ENCODE assay signal across 1 fruit fly cellular context in genomic region chr2L:7628382-7628965, dm6.
TF ChIP-seq lines count a peak whose summit lies in the region.

No protein-coding gene starts in this region.

TF ChIP-seq in whole organism, embryonic, 481 proteins besides CTCF, POLR2A, EP300 and RAD21 (continued from another document and continues in another):
- TF ChIP-seq fd64A (GFP tag; optimal IDR thresholded peaks at IDR 0.05; lab: Kevin White, UChicago) (peak; percentile 10), CG4730 (GFP tag; IDR thresholded peaks at IDR 0.05; lab: Robert Waterston, UW) (no peak; the same call in 1 of the 2 replicates), odd (GFP tag; optimal IDR thresholded peaks at IDR 0.05; lab: Kevin White, UChicago) (peak; percentile 39), vvl (GFP tag; IDR thresholded peaks at IDR 0.05; lab: Robert Waterston, UW) (no peak), Aef1 (GFP tag; IDR thresholded peaks at IDR 0.05; lab: Robert Waterston, UW) (no peak), CG34422 (GFP tag; IDR thresholded peaks at IDR 0.05; lab: Robert Waterston, UW) (no peak), CkIIα-i1 (GFP tag; IDR thresholded peaks at IDR 0.05; lab: Robert Waterston, UW) (no peak), unc-4 (GFP tag; IDR thresholded peaks at IDR 0.05; lab: Robert Waterston, UW; ENCODE audit: partially characterized antibody) (no peak), CG8089 (GFP tag; optimal IDR thresholded peaks at IDR 0.05; lab: Kevin White, UChicago) (no peak), Oli (tag; optimal IDR thresholded peaks at IDR 0.05; lab: Kevin White, UChicago) (no peak), z (GFP tag; IDR thresholded peaks at IDR 0.05; lab: Robert Waterston, UW) (no peak), CG4424 (GFP tag; optimal IDR thresholded peaks at IDR 0.05; lab: Kevin White, UChicago) (peak; percentile 20), nau (GFP tag; optimal IDR thresholded peaks at IDR 0.05; lab: Kevin White, UChicago) (peak; percentile 55), Jarid2 (GFP tag; optimal IDR thresholded peaks at IDR 0.05; lab: Kevin White, UChicago) (no peak), zfh2 (GFP tag; optimal IDR thresholded peaks at IDR 0.05; lab: Kevin White, UChicago) (no peak), luna (GFP tag; optimal IDR thresholded peaks at IDR 0.05; lab: Kevin White, UChicago) (no peak), ATbp (GFP tag; optimal IDR thresholded peaks at IDR 0.05; lab: Kevin White, UChicago) (peak; percentile 23), CG17359 (tag; optimal IDR thresholded peaks at IDR 0.05; lab: Kevin White, UChicago) (peak; percentile 9), CG14441 (GFP tag; IDR thresholded peaks at IDR 0.05; lab: Robert Waterston, UW) (no peak), CG16815 (GFP tag; optimal IDR thresholded peaks at IDR 0.05; lab: Kevin White, UChicago) (no peak), sr (GFP tag; IDR thresholded peaks at IDR 0.05; lab: Robert Waterston, UW) (0 out of 3 replicates have a peak, but pooled peaks have one; percentile 8), wdn (GFP tag; IDR thresholded peaks at IDR 0.05; lab: Robert Waterston, UW) (no peak), zfh1 (GFP tag; IDR thresholded peaks at IDR 0.05; lab: Robert Waterston, UW) (no peak), Vsx1 (GFP tag; optimal IDR thresholded peaks at IDR 0.05; lab: Kevin White, UChicago) (no peak), CG2678 (tag; optimal IDR thresholded peaks at IDR 0.05; lab: Kevin White, UChicago) (peak; percentile 50), eyg (GFP tag; optimal IDR thresholded peaks at IDR 0.05; lab: Kevin White, UChicago) (no peak), GATAe (GFP tag; conservative IDR thresholded peaks at IDR 0.05; lab: Robert Waterston, UW) (no peak), Xbp1 (GFP tag; optimal IDR thresholded peaks at IDR 0.05; lab: Kevin White, UChicago) (no peak), en (GFP tag; optimal IDR thresholded peaks at IDR 0.05; lab: Kevin White, UChicago) (no peak), Kr (GFP tag; optimal IDR thresholded peaks at IDR 0.05; lab: Kevin White, UChicago) (no peak), CG32772 (GFP tag; IDR thresholded peaks at IDR 0.05; lab: Robert Waterston, UW) (no peak), Bdp1 (GFP tag; optimal IDR thresholded peaks at IDR 0.05; lab: Kevin White, UChicago) (no peak), BtbVII (GFP tag; optimal IDR thresholded peaks at IDR 0.05; lab: Kevin White, UChicago) (peak; percentile 59), Xrp1 (GFP tag; IDR thresholded peaks at IDR 0.05; lab: Robert Waterston, UW) (peak; percentile 39; the same call in 1 of the 2 replicates), CG15073 (GFP tag; optimal IDR thresholded peaks at IDR 0.05; lab: Kevin White, UChicago) (no peak), wor (GFP tag; IDR thresholded peaks at IDR 0.05; lab: Robert Waterston, UW) (no peak), HHEX (GFP tag; optimal IDR thresholded peaks at IDR 0.05; lab: Kevin White, UChicago) (peak; percentile 31), CG14860 (GFP tag; IDR thresholded peaks at IDR 0.05; lab: Robert Waterston, UW; ENCODE audit: partially characterized antibody) (no peak), sens (GFP tag; lab: Kevin White, UChicago) (peak; percentile 73), CG1529 (GFP tag; optimal IDR thresholded peaks at IDR 0.05; lab: Kevin White, UChicago) (peak; percentile 2), CG2120 (GFP tag; optimal IDR thresholded peaks at IDR 0.05; lab: Kevin White, UChicago) (no peak), jigr1 (GFP tag; IDR thresholded peaks at IDR 0.05; lab: Robert Waterston, UW) (no peak), tio (GFP tag; optimal IDR thresholded peaks at IDR 0.05; lab: Kevin White, UChicago) (no peak), cas (GFP tag; IDR thresholded peaks at IDR 0.05; lab: Robert Waterston, UW) (no peak), Antp (GFP tag; optimal IDR thresholded peaks at IDR 0.05; lab: Kevin White, UChicago) (no peak), mirr (GFP tag; optimal IDR thresholded peaks at IDR 0.05; lab: Kevin White, UChicago) (no peak), Ets65A (GFP tag; lab: Kevin White, UChicago) (no peak), unpg (GFP tag; optimal IDR thresholded peaks at IDR 0.05; lab: Kevin White, UChicago) (peak; percentile 23), CG2875 (GFP tag; optimal IDR thresholded peaks at IDR 0.05; lab: Kevin White, UChicago) (peak; percentile 17), Ada2b (GFP tag; IDR thresholded peaks at IDR 0.05; lab: Robert Waterston, UW) (no peak), CG7745 (tag; optimal IDR thresholded peaks at IDR 0.05; lab: Kevin White, UChicago) (peak; percentile 77), otp (GFP tag; IDR thresholded peaks at IDR 0.05; lab: Robert Waterston, UW) (peak; percentile 38; the same call in 1 of the 3 replicates), CG6272 (GFP tag; IDR thresholded peaks at IDR 0.05; lab: Robert Waterston, UW) (no peak), CG1024 (GFP tag; IDR thresholded peaks at IDR 0.05; lab: Robert Waterston, UW) (no peak), p53 (GFP tag; optimal IDR thresholded peaks at IDR 0.05; lab: Kevin White, UChicago) (no peak), kni (GFP tag; optimal IDR thresholded peaks at IDR 0.05; lab: Kevin White, UChicago) (peak; percentile 10), CG4820 (GFP tag; optimal IDR thresholded peaks at IDR 0.05; lab: Kevin White, UChicago) (no peak), CG9215 (GFP tag; IDR thresholded peaks at IDR 0.05; lab: Robert Waterston, UW) (no peak), chif (GFP tag; optimal IDR thresholded peaks at IDR 0.05; lab: Kevin White, UChicago) (no peak), CG13296 (GFP tag; optimal IDR thresholded peaks at IDR 0.05; lab: Kevin White, UChicago) (peak; percentile 19), CG4360 (GFP tag; IDR thresholded peaks at IDR 0.05; lab: Robert Waterston, UW) (no peak), Dbx (GFP tag; IDR thresholded peaks at IDR 0.05; lab: Robert Waterston, UW) (no peak), scrt (GFP tag; optimal IDR thresholded peaks at IDR 0.05; lab: Kevin White, UChicago) (no peak), Hr39 (optimal IDR thresholded peaks at IDR 0.05; lab: Kevin White, UChicago) (no peak), CG10565 (GFP tag; optimal IDR thresholded peaks at IDR 0.05; lab: Kevin White, UChicago) (no peak), CG7963 (GFP tag; IDR thresholded peaks at IDR 0.05; lab: Robert Waterston, UW; ENCODE audit: partially characterized antibody) (no peak), Mes4 (GFP tag; optimal IDR thresholded peaks at IDR 0.05; lab: Kevin White, UChicago) (no peak), CG9609 (GFP tag; optimal IDR thresholded peaks at IDR 0.05; lab: Kevin White, UChicago) (no peak), ssp (GFP tag; IDR thresholded peaks at IDR 0.05; lab: Robert Waterston, UW) (no peak), inv (GFP tag; IDR thresholded peaks at IDR 0.05; lab: Robert Waterston, UW; ENCODE audit: partially characterized antibody) (no peak), CG6175 (GFP tag; IDR thresholded peaks at IDR 0.05; lab: Robert Waterston, UW) (no peak), nerfin-1 (tag; optimal IDR thresholded peaks at IDR 0.05; lab: Kevin White, UChicago) (no peak), CG15479 (GFP tag; optimal IDR thresholded peaks at IDR 0.05; lab: Kevin White, UChicago) (no peak), sima (GFP tag; optimal IDR thresholded peaks at IDR 0.05; lab: Kevin White, UChicago) (no peak), CG4707 (GFP tag; optimal IDR thresholded peaks at IDR 0.05; lab: Kevin White, UChicago) (no peak), tgo (GFP tag; IDR thresholded peaks at IDR 0.05; lab: Robert Waterston, UW) (no peak), CG10431 (GFP tag; optimal IDR thresholded peaks at IDR 0.05; lab: Kevin White, UChicago) (no peak), gt (GFP tag; IDR thresholded peaks at IDR 0.05; lab: Robert Waterston, UW) (no peak), H15 (GFP tag; IDR thresholded peaks at IDR 0.05; lab: Robert Waterston, UW) (no peak), CG1233 (GFP tag; optimal IDR thresholded peaks at IDR 0.05; lab: Kevin White, UChicago) (peak; percentile 27), dimm (GFP tag; IDR thresholded peaks at IDR 0.05; lab: Robert Waterston, UW) (no peak), CG6765 (GFP tag; optimal IDR thresholded peaks at IDR 0.05; lab: Kevin White, UChicago) (no peak), ftz-f1 (GFP tag; optimal IDR thresholded peaks at IDR 0.05; lab: Kevin White, UChicago) (no peak), CG12104 (GFP tag; optimal IDR thresholded peaks at IDR 0.05; lab: Kevin White, UChicago) (no peak), CG12219 (GFP tag; optimal IDR thresholded peaks at IDR 0.05; lab: Kevin White, UChicago) (no peak), Stat92E (GFP tag; optimal IDR thresholded peaks at IDR 0.05; lab: Kevin White, UChicago) (no peak), CG8924 (tag; optimal IDR thresholded peaks at IDR 0.05; lab: Kevin White, UChicago) (no peak), CG17328 (GFP tag; IDR thresholded peaks at IDR 0.05; lab: Robert Waterston, UW) (no peak), sd (tag; optimal IDR thresholded peaks at IDR 0.05; lab: Kevin White, UChicago) (no peak), Opbp (GFP tag; IDR thresholded peaks at IDR 0.05; lab: Robert Waterston, UW; ENCODE audit: partially characterized antibody) (no peak), B-H1 (GFP tag; IDR thresholded peaks at IDR 0.05; lab: Robert Waterston, UW) (no peak), Doc2 (GFP tag; IDR thresholded peaks at IDR 0.05; lab: Robert Waterston, UW) (no peak), Fer3 (tag; optimal IDR thresholded peaks at IDR 0.05; lab: Kevin White, UChicago) (no peak), dm (GFP tag; optimal IDR thresholded peaks at IDR 0.05; lab: Kevin White, UChicago) (no peak), CG18764 (GFP tag; optimal IDR thresholded peaks at IDR 0.05; lab: Kevin White, UChicago) (no peak), corto (GFP tag; optimal IDR thresholded peaks at IDR 0.05; lab: Kevin White, UChicago) (no peak), lola (GFP tag; optimal IDR thresholded peaks at IDR 0.05; lab: Kevin White, UChicago) (peak in 1 of 3 experiments; percentile 12), Ets97D (GFP tag; optimal IDR thresholded peaks at IDR 0.05; lab: Kevin White, UChicago) (no peak), Hand (GFP tag; optimal IDR thresholded peaks at IDR 0.05; lab: Kevin White, UChicago) (no peak), CG10321 (GFP tag; IDR thresholded peaks at IDR 0.05; lab: Robert Waterston, UW) (no peak), br (optimal IDR thresholded peaks at IDR 0.05; lab: Kevin White, UChicago) (no peak), toy (GFP tag; IDR thresholded peaks at IDR 0.05; lab: Robert Waterston, UW) (no peak), zen (tag; optimal IDR thresholded peaks at IDR 0.05; lab: Kevin White, UChicago) (no peak), CG33213 (GFP tag; optimal IDR thresholded peaks at IDR 0.05; lab: Kevin White, UChicago) (peak; percentile 27), Elba2 (GFP tag; optimal IDR thresholded peaks at IDR 0.05; lab: Kevin White, UChicago) (no peak), CG17612 (GFP tag; IDR thresholded peaks at IDR 0.05; lab: Robert Waterston, UW) (no peak), CG31441 (GFP tag; IDR thresholded peaks at IDR 0.05; lab: Robert Waterston, UW) (no peak), CG10543 (GFP tag; optimal IDR thresholded peaks at IDR 0.05; lab: Kevin White, UChicago) (peak; percentile 17), CG11085 (GFP tag; IDR thresholded peaks at IDR 0.05; lab: Robert Waterston, UW) (no peak), CHES-1-like (GFP tag; optimal IDR thresholded peaks at IDR 0.05; lab: Kevin White, UChicago) (no peak), CG9727 (GFP tag; optimal IDR thresholded peaks at IDR 0.05; lab: Kevin White, UChicago) (peak; percentile 21), pnt (GFP tag; optimal IDR thresholded peaks at IDR 0.05; lab: Kevin White, UChicago) (peak; percentile 1), CG4404 (GFP tag; IDR thresholded peaks at IDR 0.05; lab: Robert Waterston, UW) (no peak), Tbp (GFP tag; optimal IDR thresholded peaks at IDR 0.05; lab: Kevin White, UChicago) (no peak), bcd (GFP tag; optimal IDR thresholded peaks at IDR 0.05; lab: Kevin White, UChicago) (no peak), dmrt99B (tag; optimal IDR thresholded peaks at IDR 0.05; lab: Kevin White, UChicago) (peak; percentile 34), emc (GFP tag; optimal IDR thresholded peaks at IDR 0.05; lab: Kevin White, UChicago) (no peak), ash1 (GFP tag; optimal IDR thresholded peaks at IDR 0.05; lab: Kevin White, UChicago) (no peak), dan (GFP tag; IDR thresholded peaks at IDR 0.05; lab: Robert Waterston, UW) (no peak), Spps (tag; optimal IDR thresholded peaks at IDR 0.05; lab: Kevin White, UChicago) (no peak), NC2α (GFP tag; optimal IDR thresholded peaks at IDR 0.05; lab: Kevin White, UChicago) (no peak), CG8944 (GFP tag; optimal IDR thresholded peaks at IDR 0.05; lab: Kevin White, UChicago) (no peak), gce (GFP tag; IDR thresholded peaks at IDR 0.05; lab: Robert Waterston, UW) (no peak), BEAF-32 (GFP tag; optimal IDR thresholded peaks at IDR 0.05; lab: Kevin White, UChicago) (no peak), C15 (GFP tag; IDR thresholded peaks at IDR 0.05; lab: Robert Waterston, UW) (no peak), Abd-B (GFP tag; optimal IDR thresholded peaks at IDR 0.05; lab: Kevin White, UChicago) (no peak), Hr78 (GFP tag; optimal IDR thresholded peaks at IDR 0.05; lab: Kevin White, UChicago) (peak in 1 of 2 experiments; percentile 62), onecut (GFP tag; IDR thresholded peaks at IDR 0.05; lab: Robert Waterston, UW) (no peak), CG2712 (tag; optimal IDR thresholded peaks at IDR 0.05; lab: Kevin White, UChicago) (peak; percentile 16), CG13775 (GFP tag; optimal IDR thresholded peaks at IDR 0.05; lab: Kevin White, UChicago) (no peak), pb (GFP tag; optimal IDR thresholded peaks at IDR 0.05; lab: Kevin White, UChicago) (no peak), B-H2 (GFP tag; optimal IDR thresholded peaks at IDR 0.05; lab: Kevin White, UChicago) (no peak), ci (GFP tag; IDR thresholded peaks at IDR 0.05; lab: Robert Waterston, UW) (no peak), ato (GFP tag; IDR thresholded peaks at IDR 0.05; lab: Robert Waterston, UW; ENCODE audit: partially characterized antibody) (no peak), sim (GFP tag; IDR thresholded peaks at IDR 0.05; lab: Robert Waterston, UW) (no peak), Six4 (GFP tag; optimal IDR thresholded peaks at IDR 0.05; lab: Kevin White, UChicago) (no peak), peb (GFP tag; IDR thresholded peaks at IDR 0.05; lab: Robert Waterston, UW) (no peak), Bteb2 (GFP tag; optimal IDR thresholded peaks at IDR 0.05; lab: Kevin White, UChicago) (no peak), CG3281 (GFP tag; optimal IDR thresholded peaks at IDR 0.05; lab: Kevin White, UChicago) (peak; percentile 37), CG2889 (GFP tag; IDR thresholded peaks at IDR 0.05; lab: Robert Waterston, UW) (no peak), bsh (GFP tag; optimal IDR thresholded peaks at IDR 0.05; lab: Kevin White, UChicago) (peak in 1 of 2 experiments; percentile 7)
